Fruit fly (Drosophila melanogaster): ENCODE results near the gene CG42537.

The CG42537 gene

dm6 chr3R:6382733-6383465 is 5.3 kb downstream of the CG42537 start, which contains the start of gene gzl (continued):
- TF ChIP-seq ATbp (GFP tag; optimal IDR thresholded peaks at IDR 0.05) (no peak), zen (tag; optimal IDR thresholded peaks at IDR 0.05) (peak; percentile 14), CG7745 (tag; optimal IDR thresholded peaks at IDR 0.05) (no peak), sc (optimal IDR thresholded peaks at IDR 0.05) (no peak), sc (GFP tag; optimal IDR thresholded peaks at IDR 0.05) (no peak), Aef1 (GFP tag; IDR thresholded peaks at IDR 0.05) (peak; percentile 31; the same call in 1 of the 3 replicates), hkb (optimal IDR thresholded peaks at IDR 0.05) (no peak), hkb (GFP tag; IDR thresholded peaks at IDR 0.05) (no peak), fu2 (GFP tag; optimal IDR thresholded peaks at IDR 0.05) (no peak), CG17912 (GFP tag; optimal IDR thresholded peaks at IDR 0.05) (peak; percentile 1), tgo (GFP tag; IDR thresholded peaks at IDR 0.05) (no peak), Dll (GFP tag; IDR thresholded peaks at IDR 0.05; ENCODE audit: partially characterized antibody) (peak; percentile 94), Hmr (GFP tag; optimal IDR thresholded peaks at IDR 0.05) (no peak), Hr39 (optimal IDR thresholded peaks at IDR 0.05) (no peak), CG10267 (tag; optimal IDR thresholded peaks at IDR 0.05) (peak; percentile 39), HmgZ (tag; optimal IDR thresholded peaks at IDR 0.05) (peak; percentile 25), HLH4C (GFP tag; IDR thresholded peaks at IDR 0.05; ENCODE audit: partially characterized antibody) (peak; percentile 96), pho (GFP tag; optimal IDR thresholded peaks at IDR 0.05) (peak; percentile 9), CG8924 (tag; optimal IDR thresholded peaks at IDR 0.05) (no peak), Deaf1 (tag; optimal IDR thresholded peaks at IDR 0.05) (peak; percentile 38), CG10543 (GFP tag; optimal IDR thresholded peaks at IDR 0.05) (peak; percentile 21), fd102C (GFP tag; optimal IDR thresholded peaks at IDR 0.05) (no peak), gfzf (GFP tag; optimal IDR thresholded peaks at IDR 0.05) (peak; percentile 31), mam (GFP tag; optimal IDR thresholded peaks at IDR 0.05) (no peak), Sin3A (optimal IDR thresholded peaks at IDR 0.05) (peak; percentile 8), Dref (GFP tag; IDR thresholded peaks at IDR 0.05) (peak; percentile 97), Adf1 (GFP tag; IDR thresholded peaks at IDR 0.05) (peak; percentile 30; the same call in 1 of the 2 replicates), tna (GFP tag; IDR thresholded peaks at IDR 0.05; ENCODE audit: partially characterized antibody) (peak; percentile 97), slbo (GFP tag; IDR thresholded peaks at IDR 0.05) (peak; percentile 13; the same call in 1 of the 2 replicates), CG7271 (tag; optimal IDR thresholded peaks at IDR 0.05) (no peak), Doc2 (GFP tag; IDR thresholded peaks at IDR 0.05) (no peak), CG4328 (GFP tag; optimal IDR thresholded peaks at IDR 0.05) (no peak), CG1647 (GFP tag; optimal IDR thresholded peaks at IDR 0.05) (no peak), Spps (tag; optimal IDR thresholded peaks at IDR 0.05) (no peak), CG34376 (GFP tag; optimal IDR thresholded peaks at IDR 0.05) (peak; percentile 10), C15 (GFP tag; IDR thresholded peaks at IDR 0.05) (no peak), gcm2 (GFP tag; optimal IDR thresholded peaks at IDR 0.05) (no peak), pzg (GFP tag; optimal IDR thresholded peaks at IDR 0.05) (peak; percentile 77), jumu (GFP tag; optimal IDR thresholded peaks at IDR 0.05) (no peak), CG2712 (tag; optimal IDR thresholded peaks at IDR 0.05) (peak; percentile 15), hb (GFP tag; IDR thresholded peaks at IDR 0.05; ENCODE audit: partially characterized antibody) (peak; percentile 94), trem (tag; optimal IDR thresholded peaks at IDR 0.05) (peak; percentile 61), CHES-1-like (GFP tag; optimal IDR thresholded peaks at IDR 0.05) (peak; percentile 42), zfh2 (GFP tag; optimal IDR thresholded peaks at IDR 0.05) (no peak), jing (GFP tag; optimal IDR thresholded peaks at IDR 0.05) (no peak), bbx (GFP tag; IDR thresholded peaks at IDR 0.05; ENCODE audit: partially characterized antibody) (peak; percentile 99), CG2889 (GFP tag; IDR thresholded peaks at IDR 0.05) (no peak), MESR4 (GFP tag; optimal IDR thresholded peaks at IDR 0.05) (peak; percentile 74), CG8478 (optimal IDR thresholded peaks at IDR 0.05) (peak; percentile 87), salm (tag; optimal IDR thresholded peaks at IDR 0.05) (no peak), Atf-2 (GFP tag; optimal IDR thresholded peaks at IDR 0.05) (no peak)

Data from whole organism, embryonic.